Fruit fly (Drosophila melanogaster): ENCODE measurements around the gene Mob2.

Mob2 gene

DNA sequence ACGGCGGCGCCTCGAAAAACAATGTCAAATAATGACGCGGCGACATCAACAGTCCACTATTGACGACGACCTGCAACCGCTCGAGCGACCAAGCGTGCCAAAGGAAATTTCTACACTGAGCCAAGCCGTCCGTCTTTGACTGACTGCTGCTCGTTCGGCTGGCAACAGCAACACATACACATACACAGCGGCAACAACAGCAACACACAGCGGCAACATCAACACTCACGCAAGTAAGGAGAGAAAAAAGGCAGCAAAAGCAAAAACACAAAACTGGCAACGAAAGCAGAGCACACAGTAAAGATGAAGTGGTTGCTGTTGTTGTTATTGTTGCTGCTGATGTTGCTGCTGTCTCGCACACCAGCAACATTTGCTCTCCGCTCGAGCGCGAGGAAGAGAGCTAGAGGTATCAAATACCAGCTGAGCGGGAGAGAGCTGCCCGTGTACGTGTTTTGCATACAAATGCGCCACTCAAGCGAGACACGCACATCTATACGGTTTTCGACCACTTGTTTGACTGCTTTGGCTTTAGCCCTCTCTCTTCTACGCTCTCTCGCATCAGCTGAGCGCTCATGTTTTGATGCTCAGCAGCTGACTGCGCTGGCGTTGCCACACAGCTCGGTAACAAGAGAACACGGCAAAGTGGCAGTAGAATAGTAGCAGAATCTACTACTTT, 8.9 kb downstream of the Mob2 start (continued):
- peak; percentile 100 for TF ChIP-seq CG11504 (tag; optimal IDR thresholded peaks at IDR 0.05)
- no peak for TF ChIP-seq CG3847 (GFP tag; IDR thresholded peaks at IDR 0.05)
- peak; percentile 68 for TF ChIP-seq caup (GFP tag; optimal IDR thresholded peaks at IDR 0.05; ENCODE audit: severe bottlenecking)
- peak; percentile 72 for TF ChIP-seq Hand (GFP tag; optimal IDR thresholded peaks at IDR 0.05)
- TF ChIP-seq fru (optimal IDR thresholded peaks at IDR 0.05) = no peak
- peak; percentile 51; the same call in 2 of the 3 replicates for TF ChIP-seq CG34422 (GFP tag; IDR thresholded peaks at IDR 0.05)
- TF ChIP-seq slp2 (GFP tag; optimal IDR thresholded peaks at IDR 0.05) = no peak
- no peak for TF ChIP-seq fd96Cb (tag; optimal IDR thresholded peaks at IDR 0.05)
- TF ChIP-seq CG7745 (tag; optimal IDR thresholded peaks at IDR 0.05) = no peak
- peak; percentile 96 for TF ChIP-seq yki (optimal IDR thresholded peaks at IDR 0.05)
- TF ChIP-seq ash1 (GFP tag; optimal IDR thresholded peaks at IDR 0.05) = peak; percentile 17
- no peak for TF ChIP-seq ewg (GFP tag; optimal IDR thresholded peaks at IDR 0.05)
- peak; percentile 97 for TF ChIP-seq kni (GFP tag; optimal IDR thresholded peaks at IDR 0.05)
- peak; percentile 29 for TF ChIP-seq vfl (GFP tag; optimal IDR thresholded peaks at IDR 0.05)
- no peak for TF ChIP-seq Rx (GFP tag; IDR thresholded peaks at IDR 0.05)
- no peak for TF ChIP-seq Dip3 (GFP tag; optimal IDR thresholded peaks at IDR 0.05)
- peak; percentile 70 for TF ChIP-seq Aef1 (GFP tag; IDR thresholded peaks at IDR 0.05)
- no peak for TF ChIP-seq CG9876 (GFP tag; optimal IDR thresholded peaks at IDR 0.05)
- no peak for TF ChIP-seq CG5245 (GFP tag; optimal IDR thresholded peaks at IDR 0.05)
- TF ChIP-seq ab (GFP tag; optimal IDR thresholded peaks at IDR 0.05) = no peak
- TF ChIP-seq mirr (GFP tag; optimal IDR thresholded peaks at IDR 0.05) = peak; percentile 59
- TF ChIP-seq Bgb (GFP tag; IDR thresholded peaks at IDR 0.05; ENCODE audit: partially characterized antibody) = peak; percentile 43; the same call in 1 of the 2 replicates
- no peak for TF ChIP-seq twi (tag; optimal IDR thresholded peaks at IDR 0.05)
- TF ChIP-seq Ptx1 (GFP tag; IDR thresholded peaks at IDR 0.05) = no peak
- TF ChIP-seq NC2β (GFP tag; optimal IDR thresholded peaks at IDR 0.05) = peak; percentile 1
- no peak for TF ChIP-seq esg (GFP tag; conservative IDR thresholded peaks at IDR 0.05)
- peak; percentile 28 for TF ChIP-seq CG7839 (tag; optimal IDR thresholded peaks at IDR 0.05)
- TF ChIP-seq Tbp (GFP tag; optimal IDR thresholded peaks at IDR 0.05) = peak; percentile 18
- TF ChIP-seq dmrt99B (tag; optimal IDR thresholded peaks at IDR 0.05) = no peak
- TF ChIP-seq CG11398 (GFP tag; optimal IDR thresholded peaks at IDR 0.05) = no peak
- peak; percentile 7 for TF ChIP-seq CG17912 (GFP tag; optimal IDR thresholded peaks at IDR 0.05)
- TF ChIP-seq Antp (GFP tag; optimal IDR thresholded peaks at IDR 0.05) = no peak
- TF ChIP-seq CG9817 (tag; optimal IDR thresholded peaks at IDR 0.05) = no peak
- TF ChIP-seq CG8765 (GFP tag; IDR thresholded peaks at IDR 0.05) = peak; percentile 61; the same call in 1 of the 2 replicates
- peak; percentile 29; the same call in 1 of the 2 replicates for TF ChIP-seq slbo (GFP tag; IDR thresholded peaks at IDR 0.05)
- peak; percentile 39; the same call in 1 of the 2 replicates for TF ChIP-seq Rfx (GFP tag; IDR thresholded peaks at IDR 0.05)
- no peak for TF ChIP-seq fd102C (GFP tag; optimal IDR thresholded peaks at IDR 0.05)
- TF ChIP-seq CG11723 (GFP tag; optimal IDR thresholded peaks at IDR 0.05) = no peak
- TF ChIP-seq CG7987 (GFP tag; optimal IDR thresholded peaks at IDR 0.05) = no peak
- peak; percentile 94 for TF ChIP-seq lbe (GFP tag; optimal IDR thresholded peaks at IDR 0.05)
- TF ChIP-seq Myb (GFP tag; optimal IDR thresholded peaks at IDR 0.05) = no peak
- TF ChIP-seq CG32772 (GFP tag; IDR thresholded peaks at IDR 0.05) = no peak
- TF ChIP-seq CG30431 (GFP tag; optimal IDR thresholded peaks at IDR 0.05) = no peak
- peak; percentile 15 for TF ChIP-seq NfI (GFP tag; optimal IDR thresholded peaks at IDR 0.05)
- no peak for TF ChIP-seq Sox100B (GFP tag; optimal IDR thresholded peaks at IDR 0.05)
- peak; percentile 34 for TF ChIP-seq Vsx1 (GFP tag; optimal IDR thresholded peaks at IDR 0.05)
- peak; percentile 10 for TF ChIP-seq CG12391 (tag; optimal IDR thresholded peaks at IDR 0.05)
- TF ChIP-seq otp (GFP tag; IDR thresholded peaks at IDR 0.05) = peak; percentile 29; the same call in 1 of the 3 replicates
- no peak for TF ChIP-seq gro (GFP tag; optimal IDR thresholded peaks at IDR 0.05)
- TF ChIP-seq gem (tag; optimal IDR thresholded peaks at IDR 0.05) = no peak
- no peak for TF ChIP-seq en (GFP tag; optimal IDR thresholded peaks at IDR 0.05)

All from whole organism, embryonic.